Worm (Caenorhabditis elegans): ENCODE measurements around the gene srw-66.

The srw-66 gene

DNA sequence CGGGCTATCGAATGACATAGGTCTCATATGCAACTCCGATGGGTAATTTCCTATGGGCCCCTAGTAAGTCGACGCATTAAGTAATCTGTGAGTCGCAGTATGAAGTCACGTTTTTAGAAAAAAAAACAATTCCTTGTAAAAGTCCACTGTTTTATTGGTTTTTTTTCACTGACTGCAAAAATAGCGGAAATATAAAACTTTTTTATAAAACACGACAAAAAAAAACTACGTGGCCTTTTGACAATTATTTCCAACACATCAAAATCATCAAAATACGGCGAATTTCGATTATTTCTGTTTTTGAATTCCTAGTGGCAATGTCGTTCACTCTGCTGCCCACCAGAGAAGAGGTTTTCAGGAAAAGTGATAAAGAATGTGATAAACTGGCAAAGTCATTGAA, 13.1 kb downstream of the srw-66 start, which contains the start of gene clpr-2:
clpr-2 (plus strand) TSS at position 301 of the 400 bp plus-strand sequence.
- TF ChIP-seq rcor-1 (GFP tag; IDR thresholded peaks at IDR 0.05) (no peak), K11D2.4 (GFP tag; IDR thresholded peaks at IDR 0.05) (no peak), lag-1 (GFP tag; IDR thresholded peaks at IDR 0.05) (no peak), unc-130 (GFP tag; optimal IDR thresholded peaks at IDR 0.05) (no peak), nfya-2 (GFP tag; IDR thresholded peaks at IDR 0.05) (no peak), B0019.2 (GFP tag; conservative IDR thresholded peaks at IDR 0.05) (no peak), die-1 (tag; optimal IDR thresholded peaks at IDR 0.05) (no peak), sdz-38 (tag; optimal IDR thresholded peaks at IDR 0.05) (no peak), aptf-3 (GFP tag; IDR thresholded peaks at IDR 0.05) (no peak), rpc-1 (optimal IDR thresholded peaks at IDR 0.05) (no peak), rpc-1 (tag; optimal IDR thresholded peaks at IDR 0.05) (no peak), C06A6.2 (GFP tag; conservative IDR thresholded peaks at IDR 0.05) (no peak), mes-4 (tag; optimal IDR thresholded peaks at IDR 0.05) (no peak)

ce11 chrII:1256742-1257141, 15.0 kb downstream of the srw-66 start:
- no peak for TF ChIP-seq sdz-38 (tag; optimal IDR thresholded peaks at IDR 0.05)
- TF ChIP-seq K12H6.12 (tag; optimal IDR thresholded peaks at IDR 0.05) = no peak
- no peak for TF ChIP-seq hmg-20 (GFP tag; IDR thresholded peaks at IDR 0.05)
- no peak for TF ChIP-seq bed-2 (GFP tag; IDR thresholded peaks at IDR 0.05)
- TF ChIP-seq ceh-100 (GFP tag; IDR thresholded peaks at IDR 0.05) = no peak
- TF ChIP-seq T26A5.8 (tag; optimal IDR thresholded peaks at IDR 0.05) = no peak
- TF ChIP-seq C06A6.2 (GFP tag; conservative IDR thresholded peaks at IDR 0.05) = no peak
- no peak for TF ChIP-seq dpff-1 (tag; optimal IDR thresholded peaks at IDR 0.05)

DNA sequence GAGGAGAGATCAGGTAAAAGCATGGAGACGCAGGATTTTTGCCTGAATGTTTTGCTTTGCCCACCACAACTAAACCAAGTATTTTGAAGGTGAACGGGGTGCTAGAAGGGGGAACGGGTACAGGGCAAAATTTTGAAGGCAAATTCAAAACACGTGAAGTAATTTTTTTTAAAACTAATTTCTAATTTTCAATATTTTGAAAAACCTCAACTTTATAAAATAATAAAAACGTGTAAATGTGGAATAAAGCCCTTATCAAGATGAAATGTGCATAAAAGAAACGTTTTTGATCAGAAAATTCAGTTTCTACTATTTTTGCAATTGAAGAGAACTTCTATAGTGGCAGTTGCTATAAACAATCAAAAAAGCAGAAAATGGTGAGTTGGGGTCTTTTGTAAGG, 16.1 kb downstream of the srw-66 start, which contains the start of gene clec-119:
clec-119 (plus strand) TSS at position 301 of the 400 bp plus-strand sequence.
- no peak for TF ChIP-seq die-1 (tag; optimal IDR thresholded peaks at IDR 0.05)
- no peak for TF ChIP-seq dpl-1 (GFP tag; optimal IDR thresholded peaks at IDR 0.05)
- TF ChIP-seq ceh-27 (GFP tag; optimal IDR thresholded peaks at IDR 0.05) = no peak
- TF ChIP-seq athp-1 (tag; optimal IDR thresholded peaks at IDR 0.05) = no peak
- TF ChIP-seq tbp1 (GFP tag; optimal IDR thresholded peaks at IDR 0.05) = no peak
- no peak for TF ChIP-seq ccch-3 (GFP tag; optimal IDR thresholded peaks at IDR 0.05)
- no peak for TF ChIP-seq ztf-6 (GFP tag; IDR thresholded peaks at IDR 0.05)
- no peak for TF ChIP-seq Y53F4B.3 (GFP tag; IDR thresholded peaks at IDR 0.05)
- TF ChIP-seq Y95B8A.8 (GFP tag; IDR thresholded peaks at IDR 0.05) = no peak
- TF ChIP-seq mxl-1 (tag; optimal IDR thresholded peaks at IDR 0.05) = no peak
- TF ChIP-seq ztf-28 (GFP tag; IDR thresholded peaks at IDR 0.05) = no peak
- TF ChIP-seq D2030.7 (GFP tag; IDR thresholded peaks at IDR 0.05) = no peak

ce11 chrII:1252259-1252658, 19.5 kb downstream of the srw-66 start, which contains the start of gene lin-42:
Gene lin-42 (minus strand): TSS chrII:1252359.
- no peak for TF ChIP-seq madf-8 (GFP tag; conservative IDR thresholded peaks at IDR 0.05)
- TF ChIP-seq F22D6.2 (tag; optimal IDR thresholded peaks at IDR 0.05) = no peak
- TF ChIP-seq nfya-2 (GFP tag; IDR thresholded peaks at IDR 0.05) = no peak
- no peak for TF ChIP-seq D2030.7 (GFP tag; IDR thresholded peaks at IDR 0.05)
- TF ChIP-seq sptf-2 (GFP tag; optimal IDR thresholded peaks at IDR 0.05) = no peak
- no peak for TF ChIP-seq F10E7.11 (tag; optimal IDR thresholded peaks at IDR 0.05)
- no peak for TF ChIP-seq K11D2.4 (GFP tag; IDR thresholded peaks at IDR 0.05)
- TF ChIP-seq repo-1 (tag; optimal IDR thresholded peaks at IDR 0.05) = no peak
- TF ChIP-seq snpc-4 (GFP tag; optimal IDR thresholded peaks at IDR 0.05) = no peak
- TF ChIP-seq snpc-4 (tag; optimal IDR thresholded peaks at IDR 0.05) = no peak
- TF ChIP-seq madf-3 (GFP tag; IDR thresholded peaks at IDR 0.05) = no peak
- TF ChIP-seq egl-18 (GFP tag; IDR thresholded peaks at IDR 0.05) = no peak
- no peak for TF ChIP-seq tlf-1 (GFP tag; optimal IDR thresholded peaks at IDR 0.05)
- TF ChIP-seq ceh-58 (GFP tag; IDR thresholded peaks at IDR 0.05) = no peak
- TF ChIP-seq nfya-1 (tag; optimal IDR thresholded peaks at IDR 0.05; ENCODE audit: borderline replicate concordance, insufficient read depth) = no peak
- TF ChIP-seq B0035.1 (tag; optimal IDR thresholded peaks at IDR 0.05) = no peak
- TF ChIP-seq xnd-1 (tag; optimal IDR thresholded peaks at IDR 0.05) = no peak
- no peak for TF ChIP-seq aptf-3 (GFP tag; IDR thresholded peaks at IDR 0.05)
- TF ChIP-seq gei-17 (GFP tag; optimal IDR thresholded peaks at IDR 0.05) = no peak
